Worm (Caenorhabditis elegans): ENCODE results near the gene F19G12.9.

DNA sequence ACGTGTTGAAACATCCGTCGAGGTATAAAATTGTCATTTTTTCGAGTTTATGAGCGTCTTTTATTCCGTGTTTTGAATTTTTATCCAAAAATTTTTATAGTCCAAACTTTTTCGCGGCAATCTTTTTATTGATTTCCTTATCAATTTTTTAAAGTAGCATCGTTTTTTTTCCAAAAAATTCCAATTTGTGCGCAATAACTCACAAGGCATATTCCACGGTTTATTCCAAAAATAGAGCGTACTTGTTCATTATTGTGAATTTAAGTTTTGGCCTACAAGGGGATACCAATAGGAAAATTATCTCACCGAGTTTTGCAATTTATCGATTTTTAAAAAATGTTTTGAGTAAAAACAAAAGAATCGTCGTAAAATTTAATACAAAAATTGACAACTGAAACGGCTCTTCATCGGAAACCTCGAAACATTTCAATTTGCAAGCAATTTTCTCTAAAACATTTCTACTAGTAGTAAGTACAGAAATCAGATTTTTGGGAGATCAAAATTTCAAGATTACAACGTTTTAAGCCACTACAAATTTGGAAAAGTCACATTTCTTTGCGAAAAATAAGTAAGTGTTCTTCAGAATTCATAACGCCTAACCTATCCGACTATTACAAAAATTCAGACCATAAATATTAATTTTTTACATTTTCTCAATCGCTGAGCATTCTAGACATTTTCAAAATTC lies 24.7 kb downstream of the F19G12.9 start:
- no peak for TF ChIP-seq tbx-11 (GFP tag; IDR thresholded peaks at IDR 0.05)
- TF ChIP-seq ceh-36 (tag; optimal IDR thresholded peaks at IDR 0.05), result no peak
- no peak for TF ChIP-seq flt-1 (GFP tag; IDR thresholded peaks at IDR 0.05)
- TF ChIP-seq ama-1 (optimal IDR thresholded peaks at IDR 0.05), result no peak
- TF ChIP-seq tbx-37 (GFP tag; conservative IDR thresholded peaks at IDR 0.05), result no peak
- no peak for TF ChIP-seq sea-1 (GFP tag; conservative IDR thresholded peaks at IDR 0.05)
- no peak for TF ChIP-seq ceh-13 (GFP tag; optimal IDR thresholded peaks at IDR 0.05)
- no peak for TF ChIP-seq hmg-4 (GFP tag; optimal IDR thresholded peaks at IDR 0.05)
- no peak for TF ChIP-seq aly-1 (tag; optimal IDR thresholded peaks at IDR 0.05)
- no peak for TF ChIP-seq pes-1 (GFP tag; IDR thresholded peaks at IDR 0.05)

Measured in whole organism, early embryonic.